Worm (Caenorhabditis elegans) whole organism, young adult: Measurements from ENCODE around the gene C56G3.2.

Experiments used
- dpl-1 ChIP-seq: fragments of 150-350 bp; optimal IDR thresholded peaks from 2 replicates; lab custom pipeline; 2014; ENCODE audit warnings: missing biosample characterization, missing genetic modification reagents, missing genetic modification characterization
- hlh-26 ChIP-seq: fragments of 200-800 bp; sonication (Bioruptor generic); conservative IDR thresholded peaks from 2 replicates; pipeline ENCODE4 v1.3.6; 2022; ENCODE audit warnings: missing genetic modification reagents, missing genetic modification characterization, missing compliant biosample characterization
- snpc-4 ChIP-seq, 5 experiments: fragments of 150-350 bp in 1 of 5; sonication (generic microtip) in 4 of 5; optimal IDR thresholded peaks; 2 replicates each; lab custom pipeline; 2014 to 2018; ENCODE audit warnings: missing genetic modification characterization in 5 of 5, missing biosample characterization in 3 of 5, antibody characterized with exemption in 2 of 5, mild to moderate bottlenecking in 2 of 5, missing compliant biosample characterization in 2 of 5, missing genotype in 2 of 5, moderate library complexity in 2 of 5, missing genetic modification reagents in 1 of 5
- tlf-1 ChIP-seq: fragments of 200-800 bp; sonication (Bioruptor generic); optimal IDR thresholded peaks from 2 replicates; lab custom pipeline; 2018; ENCODE audit warnings: mild to moderate bottlenecking, missing genetic modification characterization, missing compliant biosample characterization
- ztf-18 ChIP-seq: sonication (generic microtip); optimal IDR thresholded peaks from 2 replicates; lab custom pipeline; 2016; ENCODE audit warnings: missing genotype, mild to moderate bottlenecking, missing genetic modification characterization, missing compliant biosample characterization

DNA sequence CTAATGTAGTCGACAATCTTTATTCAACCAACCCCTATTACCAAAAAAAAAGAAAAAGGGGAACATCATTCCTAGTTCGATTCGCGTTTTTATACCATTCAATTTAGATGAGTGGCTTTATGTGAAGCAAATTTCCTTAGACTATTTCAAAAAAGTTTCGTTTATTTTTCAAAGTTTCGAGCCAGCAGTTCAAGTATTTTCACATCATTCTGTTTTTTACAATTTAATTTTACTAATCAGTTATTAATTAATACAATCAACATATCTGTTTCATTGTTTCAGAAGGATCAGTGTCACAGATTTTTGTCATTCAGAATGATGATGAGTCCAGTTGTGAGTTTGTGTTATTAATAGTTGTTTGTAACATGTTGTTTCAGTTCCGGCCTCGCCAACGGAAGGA is 44.6 kb downstream of the C56G3.2 start, which contains the start of gene C10A4.2:
- no peak for TF ChIP-seq tlf-1 (GFP tag; lab: Kevin White, UChicago)
- TF ChIP-seq hlh-26: no peak
- no peak for TF ChIP-seq dpl-1 (GFP tag; lab: Kevin White, UChicago)
- no peak for TF ChIP-seq ztf-18 (tag; lab: Kevin White, UChicago)
- no peak for TF ChIP-seq snpc-4 (GFP tag; optimal IDR thresholded peaks at IDR 0.05; lab: Kevin White, UChicago)
- no peak for TF ChIP-seq snpc-4 (tag; optimal IDR thresholded peaks at IDR 0.05; lab: Kevin White, UChicago)
